Fruit fly (Drosophila melanogaster) whole organism, embryonic: ENCODE data around the gene SC35.

Experiments used
- Abd-B ChIP-seq: fragments of 200-800 bp; sonication (Bioruptor generic); optimal IDR thresholded peaks from 2 replicates; lab custom pipeline; 2018; ENCODE audit warnings: missing biosample characterization, mild to moderate bottlenecking, missing genetic modification characterization, moderate library complexity
- Ada2b ChIP-seq: fragments of 200-800 bp; sonication (Bioruptor generic); IDR thresholded peaks from 2 replicates; pipeline ENCODE4 v1.3.6; 2022; ENCODE audit warnings: missing biosample characterization, missing genetic modification characterization
- CG10209 ChIP-seq: fragments of 200-800 bp; sonication (Bioruptor generic); optimal IDR thresholded peaks from 3 replicates; lab custom pipeline; 2017; ENCODE audit warnings: missing biosample characterization, mild to moderate bottlenecking, missing genetic modification characterization, missing genetic modification reagents
- CG10654 ChIP-seq: fragments of 200-800 bp; sonication (Bioruptor generic); optimal IDR thresholded peaks from 2 replicates; lab custom pipeline; 2016; ENCODE audit warnings: missing biosample characterization, missing genetic modification characterization
- CG11695 ChIP-seq: fragments of 200-800 bp; sonication (Bioruptor generic); IDR thresholded peaks from 3 replicates; pipeline ENCODE4 v1.3.6; 2022; ENCODE audit warnings: missing biosample characterization, missing genetic modification characterization
- CG1233 ChIP-seq: fragments of 200-800 bp; sonication (Bioruptor generic); optimal IDR thresholded peaks from 4 replicates; lab custom pipeline; 2018; ENCODE audit warnings: missing biosample characterization, mild to moderate bottlenecking, missing genetic modification characterization
- CG12391 ChIP-seq: fragments of 200-800 bp; sonication (Bioruptor generic); optimal IDR thresholded peaks from 3 replicates; lab custom pipeline; 2018; ENCODE audit warnings: missing biosample characterization, mild to moderate bottlenecking, missing genetic modification characterization, moderate library complexity
- CG14965 ChIP-seq: fragments of 200-800 bp; sonication (Bioruptor generic); optimal IDR thresholded peaks from 2 replicates; lab custom pipeline; 2016; ENCODE audit warnings: missing biosample characterization, missing genetic modification characterization, borderline replicate concordance
- CG15011 ChIP-seq: fragments of 200-800 bp; sonication (Bioruptor generic); optimal IDR thresholded peaks from 3 replicates; lab custom pipeline; 2018; ENCODE audit warnings: missing biosample characterization, mild to moderate bottlenecking, missing genetic modification characterization
- CG17568 ChIP-seq: fragments of 200-800 bp; sonication (Bioruptor generic); optimal IDR thresholded peaks from 2 replicates; lab custom pipeline; 2018; ENCODE audit warnings: missing biosample characterization, mild to moderate bottlenecking, missing genetic modification characterization, moderate library complexity
- CG18764 ChIP-seq: fragments of 200-800 bp; sonication (Bioruptor generic); optimal IDR thresholded peaks from 3 replicates; lab custom pipeline; 2016; ENCODE audit warnings: missing biosample characterization, missing genetic modification characterization
- CG2129 ChIP-seq: fragments of 200-800 bp; sonication (Bioruptor generic); IDR thresholded peaks from 2 replicates; pipeline ENCODE4 v1.3.6; 2022; ENCODE audit warnings: missing biosample characterization, missing genetic modification characterization; ENCODE audit not compliant: partially characterized antibody
- CG2712 ChIP-seq: fragments of 200-800 bp; optimal IDR thresholded peaks from 3 replicates; lab custom pipeline; 2019; ENCODE audit warnings: missing biosample characterization, mild to moderate bottlenecking, missing genetic modification characterization, moderate library complexity
- CG31388 ChIP-seq: fragments of 200-800 bp; sonication (Bioruptor generic); optimal IDR thresholded peaks from 2 replicates; lab custom pipeline; 2016; ENCODE audit warnings: missing biosample characterization, missing genetic modification characterization
- CG32767 ChIP-seq: fragments of 200-800 bp; sonication (Bioruptor generic); IDR thresholded peaks from 2 replicates; pipeline ENCODE4 v1.3.6; 2022; ENCODE audit warnings: missing biosample characterization, missing genetic modification characterization
- CG5245 ChIP-seq: fragments of 200-800 bp; sonication (Bioruptor generic); optimal IDR thresholded peaks from 3 replicates; lab custom pipeline; 2016; ENCODE audit warnings: missing biosample characterization, missing genetic modification characterization
- CG7271 ChIP-seq: fragments of 200-800 bp; sonication (Bioruptor generic); optimal IDR thresholded peaks from 2 replicates; lab custom pipeline; 2018; ENCODE audit warnings: missing biosample characterization, mild to moderate bottlenecking, missing genetic modification characterization, moderate library complexity
- Doc2 ChIP-seq: fragments of 200-800 bp; sonication (Bioruptor generic); IDR thresholded peaks from 2 replicates; pipeline ENCODE4 v1.3.6; 2022; ENCODE audit warnings: missing biosample characterization, missing genetic modification characterization
- Dref ChIP-seq: fragments of 200-800 bp; sonication (Bioruptor generic); IDR thresholded peaks from 2 replicates; pipeline ENCODE4 v1.3.6; 2022; ENCODE audit warnings: missing biosample characterization, missing genetic modification characterization
- Fer3 ChIP-seq: fragments of 200-800 bp; sonication (Bioruptor generic); optimal IDR thresholded peaks from 2 replicates; lab custom pipeline; 2018; ENCODE audit warnings: missing biosample characterization, mild to moderate bottlenecking, missing genetic modification characterization, moderate library complexity
- Gsc ChIP-seq: fragments of 200-800 bp; sonication (Bioruptor generic); IDR thresholded peaks from 2 replicates; pipeline ENCODE4 v1.3.6; 2022; ENCODE audit warnings: missing biosample characterization, missing genetic modification characterization
- Hand ChIP-seq: fragments of 200-800 bp; sonication (Bioruptor generic); optimal IDR thresholded peaks from 2 replicates; lab custom pipeline; 2017; ENCODE audit warnings: mild to moderate bottlenecking, missing biosample characterization, missing genetic modification reagents, missing genetic modification characterization
- Meics ChIP-seq: fragments of 200-800 bp; sonication (Bioruptor generic); optimal IDR thresholded peaks from 2 replicates; lab custom pipeline; 2017; ENCODE audit warnings: missing biosample characterization, mild to moderate bottlenecking, missing genetic modification characterization
- Mrtf ChIP-seq: fragments of 200-800 bp; sonication (Bioruptor generic); IDR thresholded peaks from 3 replicates; pipeline ENCODE4 v1.3.6; 2022; ENCODE audit warnings: missing biosample characterization, missing genetic modification characterization
- Myb ChIP-seq: fragments of 200-800 bp; sonication (Bioruptor generic); optimal IDR thresholded peaks from 2 replicates; lab custom pipeline; 2016; ENCODE audit warnings: missing biosample characterization, missing genetic modification characterization
- NfI ChIP-seq: fragments of 200-800 bp; sonication (Bioruptor generic); optimal IDR thresholded peaks from 3 replicates; lab custom pipeline; 2018; ENCODE audit warnings: missing biosample characterization, mild to moderate bottlenecking, missing genetic modification characterization, moderate library complexity
- PHDP ChIP-seq: fragments of 200-800 bp; sonication (Bioruptor generic); optimal IDR thresholded peaks from 3 replicates; lab custom pipeline; 2018; ENCODE audit warnings: missing biosample characterization, mild to moderate bottlenecking, missing genetic modification characterization, moderate library complexity
- Sry-β ChIP-seq: fragments of 200-800 bp; sonication (Bioruptor generic); optimal IDR thresholded peaks from 2 replicates; lab custom pipeline; 2018; ENCODE audit warnings: missing biosample characterization, mild to moderate bottlenecking, missing genetic modification characterization, moderate library complexity
- Sry-δ ChIP-seq: fragments of 200-800 bp; sonication (Bioruptor generic); optimal IDR thresholded peaks from 2 replicates; lab custom pipeline; 2016; ENCODE audit warnings: missing biosample characterization, missing genetic modification characterization
- ash1 ChIP-seq: fragments of 200-800 bp; sonication (Bioruptor generic); optimal IDR thresholded peaks from 2 replicates; lab custom pipeline; 2018; ENCODE audit warnings: missing biosample characterization, mild to moderate bottlenecking, missing genetic modification characterization
- bigmax ChIP-seq: fragments of 200-800 bp; sonication (Bioruptor generic); optimal IDR thresholded peaks from 2 replicates; lab custom pipeline; 2018; ENCODE audit warnings: missing biosample characterization, mild to moderate bottlenecking, missing genetic modification characterization
- crc ChIP-seq: fragments of 200-800 bp; sonication (Bioruptor generic); optimal IDR thresholded peaks from 2 replicates; lab custom pipeline; 2016; ENCODE audit warnings: missing biosample characterization, missing genetic modification characterization
- crol ChIP-seq: fragments of 200-800 bp; sonication (Bioruptor generic); IDR thresholded peaks from 2 replicates; pipeline ENCODE4 v1.3.6; 2022; ENCODE audit warnings: missing biosample characterization, missing genetic modification characterization
- dpn ChIP-seq, 2 experiments: fragments of 200-800 bp; sonication (Bioruptor generic); optimal IDR thresholded peaks; 3 replicates each; lab custom pipeline; 2016; ENCODE audit warnings: missing biosample characterization in 2 of 2, missing genetic modification characterization in 2 of 2
- ems ChIP-seq: fragments of 200-800 bp; sonication (Bioruptor generic); optimal IDR thresholded peaks from 3 replicates; lab custom pipeline; 2016; ENCODE audit warnings: missing biosample characterization, missing genetic modification characterization
- exex ChIP-seq: fragments of 200-800 bp; sonication (Bioruptor generic); optimal IDR thresholded peaks from 4 replicates; lab custom pipeline; 2018; ENCODE audit warnings: missing biosample characterization, mild to moderate bottlenecking, missing genetic modification characterization, moderate library complexity
- ham ChIP-seq: fragments of 200-800 bp; sonication (Bioruptor generic); IDR thresholded peaks from 2 replicates; pipeline ENCODE4 v1.3.6; 2022; ENCODE audit warnings: missing biosample characterization, missing genetic modification characterization
- hbn ChIP-seq: fragments of 200-800 bp; sonication (Bioruptor generic); IDR thresholded peaks from 2 replicates; pipeline ENCODE4 v1.3.6; 2022; ENCODE audit warnings: missing biosample characterization, missing genetic modification characterization; ENCODE audit not compliant: partially characterized antibody
- inv ChIP-seq: fragments of 200-800 bp; sonication (Bioruptor generic); IDR thresholded peaks from 2 replicates; pipeline ENCODE4 v1.3.6; 2022; ENCODE audit warnings: missing biosample characterization, missing genetic modification characterization; ENCODE audit not compliant: partially characterized antibody
- lmd ChIP-seq: fragments of 200-800 bp; sonication (Bioruptor generic); IDR thresholded peaks from 2 replicates; pipeline ENCODE4 v1.3.6; 2022; ENCODE audit warnings: missing biosample characterization, missing genetic modification characterization
- nom ChIP-seq: fragments of 200-800 bp; sonication (Bioruptor generic); optimal IDR thresholded peaks from 2 replicates; lab custom pipeline; 2017; ENCODE audit warnings: missing biosample characterization, missing genetic modification characterization, mild to moderate bottlenecking, moderate library complexity, missing genetic modification reagents
- odd ChIP-seq: fragments of 200-800 bp; sonication (Bioruptor generic); optimal IDR thresholded peaks from 2 replicates; lab custom pipeline; 2017; ENCODE audit warnings: missing biosample characterization, mild to moderate bottlenecking, missing genetic modification characterization
- peb ChIP-seq: fragments of 200-800 bp; sonication (Bioruptor generic); IDR thresholded peaks from 2 replicates; pipeline ENCODE4 v1.3.6; 2022; ENCODE audit warnings: missing biosample characterization, missing genetic modification characterization
- psq ChIP-seq: fragments of 200-800 bp; sonication (Bioruptor generic); optimal IDR thresholded peaks from 2 replicates; lab custom pipeline; 2017; ENCODE audit warnings: missing biosample characterization, missing genetic modification characterization
- ro ChIP-seq: fragments of 200-800 bp; sonication (Bioruptor generic); IDR thresholded peaks from 2 replicates; pipeline ENCODE4 v1.3.6; 2022; ENCODE audit warnings: missing biosample characterization, missing genetic modification characterization
- so ChIP-seq: fragments of 200-800 bp; sonication (Bioruptor generic); IDR thresholded peaks from 3 replicates; pipeline ENCODE4 v1.3.6; 2022; ENCODE audit warnings: missing biosample characterization, missing genetic modification characterization
- trem ChIP-seq: fragments of 200-800 bp; optimal IDR thresholded peaks from 3 replicates; lab custom pipeline; 2019; ENCODE audit warnings: missing biosample characterization, mild to moderate bottlenecking, missing genetic modification characterization, moderate library complexity
- unpg ChIP-seq: fragments of 200-800 bp; sonication (Bioruptor generic); optimal IDR thresholded peaks from 3 replicates; lab custom pipeline; 2018; ENCODE audit warnings: missing biosample characterization, mild to moderate bottlenecking, missing genetic modification characterization, moderate library complexity
- wdn ChIP-seq: fragments of 200-800 bp; sonication (Bioruptor generic); IDR thresholded peaks from 2 replicates; pipeline ENCODE4 v1.3.6; 2022; ENCODE audit warnings: missing biosample characterization, missing genetic modification characterization

SC35 gene

DNA sequence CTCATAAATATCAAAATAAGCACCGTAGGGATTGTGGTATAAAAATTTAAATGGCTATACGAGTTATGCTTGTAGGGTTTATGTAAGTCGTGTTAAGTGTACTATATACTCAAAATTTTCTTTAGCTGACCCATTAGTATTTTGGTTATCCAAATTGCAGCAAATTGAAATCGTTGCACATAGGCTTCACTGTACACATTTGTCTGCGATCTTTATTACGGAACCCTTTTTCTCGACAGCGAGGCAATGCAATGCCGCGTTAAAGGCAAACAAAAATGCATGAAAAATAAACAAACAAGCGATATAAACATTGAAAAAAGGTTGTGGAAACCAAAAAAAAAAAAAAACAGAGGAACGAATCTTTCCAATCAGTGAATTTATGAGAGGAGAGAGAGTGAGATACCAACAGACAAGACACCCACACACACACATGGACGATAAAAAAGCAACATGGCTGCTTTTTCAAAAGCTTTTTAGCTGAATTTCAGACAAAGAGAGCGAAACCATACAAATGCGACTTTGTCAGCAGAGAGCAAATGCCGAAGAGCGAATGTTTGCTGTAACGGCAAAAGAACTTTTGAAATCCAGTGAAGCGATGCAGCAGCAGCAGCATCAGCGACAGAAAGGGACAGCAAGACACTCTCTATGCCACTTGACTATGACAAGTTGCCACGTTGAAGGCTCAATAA, 49.5 kb upstream of the SC35 start (continued):
- TF ChIP-seq dpn (GFP tag; optimal IDR thresholded peaks at IDR 0.05; lab: Kevin White, UChicago): peak; percentile 88 to 90
- TF ChIP-seq odd: peak; percentile 78
- no peak; the same call in 1 of the 2 replicates for TF ChIP-seq ro (GFP tag; lab: Robert Waterston, UW)
- peak; percentile 55 for TF ChIP-seq exex
- peak; percentile 86 for TF ChIP-seq Meics (GFP tag; lab: Kevin White, UChicago)
- TF ChIP-seq trem: peak; percentile 67
- TF ChIP-seq crc: peak; percentile 81
- peak; percentile 80 for TF ChIP-seq CG10654 (GFP tag; lab: Kevin White, UChicago)
- TF ChIP-seq CG10209 (GFP tag; lab: Kevin White, UChicago): peak; percentile 81
- peak; percentile 52 for TF ChIP-seq Sry-δ
- no peak; the same call in 1 of the 2 replicates for TF ChIP-seq hbn (GFP tag; lab: Robert Waterston, UW)
- TF ChIP-seq Fer3: peak; percentile 92
- TF ChIP-seq Abd-B (GFP tag; lab: Kevin White, UChicago): peak; percentile 86
- peak; percentile 64 for TF ChIP-seq Myb (GFP tag; lab: Kevin White, UChicago)
- TF ChIP-seq Mrtf: no peak; the same call in 2 of the 3 replicates
- peak; percentile 81 for TF ChIP-seq CG5245 (GFP tag; lab: Kevin White, UChicago)
- peak; percentile 76 for TF ChIP-seq CG15011 (GFP tag; lab: Kevin White, UChicago)
- peak; percentile 86 for TF ChIP-seq CG12391 (tag; lab: Kevin White, UChicago)
- TF ChIP-seq CG11695 (GFP tag; lab: Robert Waterston, UW): peak; percentile 86
- TF ChIP-seq unpg (GFP tag; lab: Kevin White, UChicago): peak; percentile 92
- TF ChIP-seq lmd (GFP tag; lab: Robert Waterston, UW): peak; percentile 90
- TF ChIP-seq Gsc: no peak
- TF ChIP-seq bigmax: no peak
- no peak for TF ChIP-seq CG2129 (GFP tag; lab: Robert Waterston, UW)
- no peak for TF ChIP-seq ash1 (GFP tag; lab: Kevin White, UChicago)
- TF ChIP-seq CG1233: peak; percentile 85
- no peak for TF ChIP-seq Dref (GFP tag; lab: Robert Waterston, UW)
- TF ChIP-seq CG32767 (GFP tag; lab: Robert Waterston, UW): peak; percentile 78; the same call in 1 of the 2 replicates
- TF ChIP-seq psq (GFP tag; lab: Kevin White, UChicago): peak; percentile 41
- TF ChIP-seq CG14965 (GFP tag; lab: Kevin White, UChicago): peak; percentile 45
- TF ChIP-seq Ada2b (GFP tag; lab: Robert Waterston, UW): peak; percentile 88
- TF ChIP-seq ham: no peak
- peak; percentile 10 for TF ChIP-seq Sry-β (GFP tag; lab: Kevin White, UChicago)
- TF ChIP-seq PHDP (tag; lab: Kevin White, UChicago): peak; percentile 92
- peak; percentile 89 for TF ChIP-seq so (GFP tag; lab: Robert Waterston, UW)
- TF ChIP-seq ems (GFP tag; lab: Kevin White, UChicago): peak; percentile 81
- peak; percentile 80 for TF ChIP-seq Hand
- TF ChIP-seq CG17568 (GFP tag; lab: Kevin White, UChicago): peak; percentile 83
- TF ChIP-seq Doc2: no peak
- peak; percentile 58 for TF ChIP-seq CG31388 (GFP tag; lab: Kevin White, UChicago)
- peak; percentile 1 for TF ChIP-seq CG7271 (tag; lab: Kevin White, UChicago)
- peak; percentile 90 for TF ChIP-seq NfI (GFP tag; lab: Kevin White, UChicago)
- peak; percentile 81 for TF ChIP-seq CG18764 (GFP tag; lab: Kevin White, UChicago)
- TF ChIP-seq wdn (GFP tag; lab: Robert Waterston, UW): peak; percentile 69
- TF ChIP-seq CG2712 (tag; lab: Kevin White, UChicago): peak; percentile 87
- TF ChIP-seq inv (GFP tag; lab: Robert Waterston, UW): no peak
- peak; percentile 85 for TF ChIP-seq peb (GFP tag; lab: Robert Waterston, UW)
- TF ChIP-seq nom (GFP tag; lab: Kevin White, UChicago): peak; percentile 90
- no peak for TF ChIP-seq crol (GFP tag; lab: Robert Waterston, UW)
